Worm (Caenorhabditis elegans) whole organism, mixed stage, embryonic: ENCODE data around the gene C43D7.4.

ENCODE experiments used
- M03D4.4 ChIP-seq: sonication (generic microtip); optimal IDR thresholded peaks from 2 replicates; lab custom pipeline; 2017; ENCODE audit warnings: mild to moderate bottlenecking, missing genetic modification characterization, missing compliant biosample characterization
- bed-3 ChIP-seq: fragments of 200-800 bp; sonication (Bioruptor generic); optimal IDR thresholded peaks from 3 replicates; lab custom pipeline; 2018; ENCODE audit warnings: mild to moderate bottlenecking, missing genetic modification characterization, moderate library complexity, missing compliant biosample characterization
- ceh-39 ChIP-seq: fragments of 150-350 bp; optimal IDR thresholded peaks from 2 replicates; lab custom pipeline; 2014; ENCODE audit warnings: missing biosample characterization, missing genetic modification characterization
- ceh-43 ChIP-seq: fragments of 200-800 bp; sonication (Bioruptor generic); optimal IDR thresholded peaks from 2 replicates; lab custom pipeline; 2018; ENCODE audit warnings: mild to moderate bottlenecking, missing genetic modification characterization, moderate library complexity, missing compliant biosample characterization
- ceh-83 ChIP-seq: fragments of 200-800 bp; sonication (Bioruptor generic); optimal IDR thresholded peaks from 2 replicates; lab custom pipeline; 2018; ENCODE audit warnings: mild to moderate bottlenecking, missing genetic modification characterization, missing compliant biosample characterization
- ces-1 ChIP-seq: fragments of 150-350 bp; optimal IDR thresholded peaks from 2 replicates; lab custom pipeline; 2014; ENCODE audit warnings: missing biosample characterization, missing genetic modification reagents, missing genetic modification characterization
- cnd-1 ChIP-seq: fragments of 200-800 bp; sonication (Bioruptor generic); optimal IDR thresholded peaks from 2 replicates; lab custom pipeline; 2018; ENCODE audit warnings: mild to moderate bottlenecking, missing genetic modification characterization, missing compliant biosample characterization
- drap-1 ChIP-seq: fragments of 200-800 bp; sonication (Bioruptor generic); optimal IDR thresholded peaks from 3 replicates; lab custom pipeline; 2018; ENCODE audit warnings: mild to moderate bottlenecking, missing genetic modification characterization, missing compliant biosample characterization
- elt-1 ChIP-seq: sonication (generic microtip); optimal IDR thresholded peaks from 2 replicates; lab custom pipeline; 2017; ENCODE audit warnings: missing genetic modification characterization, mild to moderate bottlenecking, missing compliant biosample characterization, antibody characterized with exemption, moderate library complexity, borderline replicate concordance; ENCODE audit not compliant: insufficient read depth
- elt-3 ChIP-seq: fragments of 150-350 bp; optimal IDR thresholded peaks from 2 replicates; lab custom pipeline; 2014; ENCODE audit warnings: missing biosample characterization, missing genetic modification characterization
- flh-1 ChIP-seq: fragments of 200-800 bp; sonication (Bioruptor generic); optimal IDR thresholded peaks from 2 replicates; lab custom pipeline; 2018; ENCODE audit warnings: mild to moderate bottlenecking, missing genetic modification characterization, moderate library complexity, missing compliant biosample characterization
- ham-2 ChIP-seq: fragments of 200-800 bp; sonication (Bioruptor generic); optimal IDR thresholded peaks from 2 replicates; lab custom pipeline; 2018; ENCODE audit warnings: mild to moderate bottlenecking, missing genetic modification characterization, missing compliant biosample characterization
- hlh-1 ChIP-seq: fragments of 150-350 bp; optimal IDR thresholded peaks from 2 replicates; lab custom pipeline; 2014; ENCODE audit warnings: missing biosample characterization, missing genetic modification reagents, missing genetic modification characterization
- lin-32 ChIP-seq: fragments of 200-800 bp; sonication (Bioruptor generic); optimal IDR thresholded peaks from 2 replicates; lab custom pipeline; 2018; ENCODE audit warnings: mild to moderate bottlenecking, missing genetic modification characterization, missing compliant biosample characterization
- mab-5 ChIP-seq: fragments of 150-350 bp; optimal IDR thresholded peaks from 2 replicates; lab custom pipeline; 2014; ENCODE audit warnings: missing biosample characterization, missing genetic modification characterization
- mep-1 ChIP-seq: fragments of 150-350 bp; optimal IDR thresholded peaks from 2 replicates; lab custom pipeline; 2017; ENCODE audit warnings: missing biosample characterization, missing genetic modification reagents, missing genetic modification characterization, inconsistent platforms
- nhr-12 ChIP-seq: fragments of 150-350 bp; optimal IDR thresholded peaks from 2 replicates; lab custom pipeline; 2014; ENCODE audit warnings: missing biosample characterization, missing genetic modification characterization
- nhr-2 ChIP-seq: fragments of 150-350 bp; optimal IDR thresholded peaks from 2 replicates; lab custom pipeline; 2014; ENCODE audit warnings: missing biosample characterization, missing genetic modification characterization
- nhr-237 ChIP-seq: fragments of 150-350 bp; optimal IDR thresholded peaks from 2 replicates; lab custom pipeline; 2014; ENCODE audit warnings: missing biosample characterization, missing genetic modification characterization
- nhr-28 ChIP-seq: fragments of 150-350 bp; optimal IDR thresholded peaks from 2 replicates; lab custom pipeline; 2014; ENCODE audit warnings: missing biosample characterization, missing genetic modification characterization
- nhr-76 ChIP-seq: sonication (generic microtip); optimal IDR thresholded peaks from 2 replicates; lab custom pipeline; 2017; ENCODE audit warnings: missing biosample characterization, missing genetic modification characterization
- sem-2 ChIP-seq: fragments of 200-800 bp; sonication (Bioruptor generic); optimal IDR thresholded peaks from 2 replicates; lab custom pipeline; 2018; ENCODE audit warnings: mild to moderate bottlenecking, missing genetic modification characterization, missing compliant biosample characterization
- snpc-4 ChIP-seq: fragments of 150-350 bp; optimal IDR thresholded peaks from 2 replicates; lab custom pipeline; 2014; ENCODE audit warnings: missing biosample characterization, missing genetic modification characterization
- sptf-1 ChIP-seq: sonication (generic microtip); optimal IDR thresholded peaks from 2 replicates; lab custom pipeline; 2017; ENCODE audit warnings: mild to moderate bottlenecking, missing genetic modification characterization, moderate library complexity, missing compliant biosample characterization
- tbx-8 ChIP-seq: fragments of 200-800 bp; sonication (Bioruptor generic); optimal IDR thresholded peaks from 2 replicates; lab custom pipeline; 2018; ENCODE audit warnings: mild to moderate bottlenecking, missing genetic modification characterization, moderate library complexity, missing compliant biosample characterization
- unc-120 ChIP-seq: sonication (generic microtip); optimal IDR thresholded peaks from 2 replicates; lab custom pipeline; 2017; ENCODE audit warnings: missing genetic modification characterization, missing compliant biosample characterization; ENCODE audit not compliant: poor library complexity, severe bottlenecking
- unc-39 ChIP-seq: fragments of 150-350 bp; optimal IDR thresholded peaks from 2 replicates; lab custom pipeline; 2014; ENCODE audit warnings: missing biosample characterization, missing genetic modification characterization
- unc-62 ChIP-seq: fragments of 150-350 bp; optimal IDR thresholded peaks from 2 replicates; lab custom pipeline; 2014; ENCODE audit warnings: missing biosample characterization, missing genetic modification reagents, missing genetic modification characterization
- zip-8 ChIP-seq: fragments of 150-350 bp; optimal IDR thresholded peaks from 2 replicates; lab custom pipeline; 2014; ENCODE audit warnings: missing biosample characterization, missing genetic modification characterization

C43D7.4 gene

DNA sequence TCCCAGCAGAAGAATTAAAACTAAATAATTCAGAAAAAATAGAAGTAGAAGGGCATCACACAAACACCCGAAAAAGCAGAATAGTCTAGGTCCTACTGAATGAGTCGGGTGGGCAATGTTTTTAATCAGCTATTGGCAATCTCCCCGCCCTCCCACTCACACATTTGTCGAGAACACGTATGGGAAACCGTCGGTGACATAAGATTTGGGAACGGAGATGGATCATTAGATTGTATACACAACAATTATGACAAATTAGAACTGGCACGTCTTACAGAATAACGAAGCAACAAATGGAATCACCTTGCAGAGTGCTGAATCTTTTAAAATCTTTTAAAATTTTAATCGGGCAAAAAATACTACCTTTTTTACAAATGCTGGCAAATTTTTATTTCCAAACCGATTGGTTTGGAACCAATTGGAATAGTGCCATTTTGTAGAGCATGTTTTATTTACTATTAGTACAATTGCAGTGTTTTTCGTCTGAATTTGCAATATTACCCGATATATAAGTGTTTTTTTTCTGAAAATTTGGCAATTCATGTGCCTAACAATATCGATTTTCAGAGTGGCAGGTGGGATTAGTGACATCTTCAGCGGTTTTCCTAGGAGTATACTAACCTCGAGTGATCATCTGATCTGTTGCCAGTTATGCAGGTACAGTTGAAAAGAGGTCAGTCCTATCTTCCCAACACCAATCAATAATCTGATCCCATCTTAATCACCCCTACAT, 34.0 kb downstream of the C43D7.4 start, which contains the start of the genes F55C9.3 and fbxb-57:
F55C9.3 (minus strand) TSS at position 101 of the 733 bp plus-strand sequence.
fbxb-57 (plus strand) TSS at position 683 of the 733 bp plus-strand sequence.
- TF ChIP-seq cnd-1 (tag; lab: Kevin White, UChicago) (no peak), elt-1 (tag; lab: Kevin White, UChicago) (peak; percentile 69)
- TF ChIP-seq, all 35 proteins: peak for 1

DNA sequence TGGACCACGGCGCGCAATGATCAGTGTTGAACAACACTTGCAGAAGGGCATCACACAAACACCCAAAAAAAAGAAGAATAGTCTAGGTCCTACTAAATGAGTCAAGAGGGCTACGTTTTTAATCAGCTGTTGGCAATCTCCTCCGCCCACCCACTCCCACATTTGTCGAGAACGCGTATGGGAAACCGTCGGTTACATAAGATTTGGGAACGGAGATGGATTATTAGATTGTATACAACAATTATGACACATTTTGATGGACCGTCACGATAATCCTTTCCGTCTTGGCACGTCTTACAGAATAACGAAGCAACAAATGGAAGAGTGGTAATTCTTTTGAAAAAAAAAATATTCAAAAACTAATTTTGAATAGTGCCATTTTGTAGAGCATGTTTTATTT, 36.4 kb downstream of the C43D7.4 start:
- peak; percentile 91 for TF ChIP-seq elt-1 (tag; lab: Kevin White, UChicago)
- TF ChIP-seq nhr-237 (tag; lab: Kevin White, UChicago): no peak
- TF ChIP-seq nhr-2 (tag; lab: Kevin White, UChicago): peak; percentile 1

DNA sequence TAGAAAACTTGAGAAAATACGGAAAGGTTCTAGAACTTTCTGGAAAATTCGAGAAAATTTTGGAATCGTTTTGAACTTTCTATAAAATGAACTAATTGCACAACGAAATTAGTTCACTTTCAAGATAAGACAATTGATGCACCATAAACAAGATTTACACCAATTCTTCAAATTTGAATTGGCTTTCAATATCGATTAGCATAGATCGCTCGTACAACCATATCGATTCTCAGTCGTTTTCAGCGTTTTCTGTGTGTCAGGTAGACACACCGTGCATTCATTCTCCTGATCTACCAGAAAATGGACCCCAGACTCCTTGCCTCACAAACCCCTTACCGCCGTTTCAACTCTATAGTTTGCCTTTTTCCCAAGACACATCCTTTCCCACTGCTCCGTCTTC, 40.0 kb downstream of the C43D7.4 start, which contains the start of gene fbxb-117:
fbxb-117 (plus strand) TSS at position 301 of the 400 bp plus-strand sequence.
- TF ChIP-seq sem-2 (GFP tag; lab: Kevin White, UChicago): no peak
- no peak for TF ChIP-seq snpc-4 (tag; lab: Kevin White, UChicago)
- no peak for TF ChIP-seq bed-3 (GFP tag; lab: Kevin White, UChicago)
- TF ChIP-seq nhr-12: no peak
- TF ChIP-seq nhr-76: no peak
- TF ChIP-seq cnd-1 (tag; lab: Kevin White, UChicago): no peak

DNA sequence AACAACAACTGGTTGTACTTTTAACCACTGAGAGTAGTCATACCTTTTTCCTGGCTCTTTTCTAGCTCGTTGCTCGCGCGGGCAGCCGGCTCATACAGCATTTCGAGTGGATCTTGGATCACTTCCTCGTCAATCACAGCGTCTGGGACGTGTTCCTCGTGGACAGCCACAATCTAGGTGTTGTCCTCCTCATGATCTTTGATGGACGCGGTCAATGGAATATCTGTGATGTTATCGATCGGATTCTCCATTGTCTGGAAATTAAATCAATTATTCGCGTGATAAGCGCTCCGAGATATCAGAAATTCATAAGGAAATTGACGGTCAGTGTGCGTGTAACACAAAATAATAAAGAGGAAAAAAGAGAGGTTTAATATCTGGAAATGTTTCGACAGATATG, 42.4 kb downstream of the C43D7.4 start, which contains the start of gene F21D9.8:
F21D9.8 (minus strand) TSS at position 101 of the 400 bp plus-strand sequence.
- TF ChIP-seq nhr-2 (tag; lab: Kevin White, UChicago) (no peak), tbx-8 (no peak), flh-1 (GFP tag; lab: Kevin White, UChicago) (no peak), drap-1 (no peak), nhr-28 (tag; lab: Kevin White, UChicago) (no peak), unc-120 (no peak), cnd-1 (tag; lab: Kevin White, UChicago) (no peak), elt-1 (tag; lab: Kevin White, UChicago) (no peak), unc-39 (tag; lab: Kevin White, UChicago) (no peak), zip-8 (no peak), nhr-76 (no peak)
- TF ChIP-seq, all 35 proteins: peak for 0

DNA sequence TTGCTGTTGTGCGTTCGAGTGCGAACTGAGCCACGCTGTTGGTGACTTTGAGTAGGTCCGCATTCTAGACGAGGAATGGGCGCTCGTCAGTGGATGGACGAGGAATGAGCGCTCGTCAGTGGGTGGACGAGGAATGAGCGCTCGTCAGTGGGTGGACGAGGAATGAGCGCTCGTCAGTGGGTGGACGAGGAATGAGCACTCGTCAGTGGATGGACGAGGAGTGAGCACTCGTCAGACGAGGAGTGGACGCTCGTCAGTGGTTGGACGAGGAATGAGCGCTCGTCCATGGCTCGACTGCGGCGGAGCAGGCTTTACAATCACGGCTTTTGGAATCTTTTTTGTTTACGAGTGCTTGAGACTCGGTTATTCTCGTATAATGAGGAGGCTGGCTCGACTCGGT, 43.8 kb downstream of the C43D7.4 start:
- no peak for TF ChIP-seq nhr-237 (tag; lab: Kevin White, UChicago)
- TF ChIP-seq mep-1 (tag; lab: Kevin White, UChicago): no peak
- TF ChIP-seq mab-5 (tag; lab: Kevin White, UChicago): no peak
- TF ChIP-seq zip-8: no peak
- no peak for TF ChIP-seq ham-2
- TF ChIP-seq nhr-12: no peak
- no peak for TF ChIP-seq M03D4.4
- no peak for TF ChIP-seq ceh-83 (GFP tag; lab: Kevin White, UChicago)
- no peak for TF ChIP-seq ceh-43 (GFP tag; lab: Kevin White, UChicago)
- TF ChIP-seq nhr-76: no peak
- no peak for TF ChIP-seq ceh-39 (tag; lab: Kevin White, UChicago)
- TF ChIP-seq nhr-28 (tag; lab: Kevin White, UChicago): no peak
- no peak for TF ChIP-seq lin-32
- no peak for TF ChIP-seq nhr-2 (tag; lab: Kevin White, UChicago)

DNA sequence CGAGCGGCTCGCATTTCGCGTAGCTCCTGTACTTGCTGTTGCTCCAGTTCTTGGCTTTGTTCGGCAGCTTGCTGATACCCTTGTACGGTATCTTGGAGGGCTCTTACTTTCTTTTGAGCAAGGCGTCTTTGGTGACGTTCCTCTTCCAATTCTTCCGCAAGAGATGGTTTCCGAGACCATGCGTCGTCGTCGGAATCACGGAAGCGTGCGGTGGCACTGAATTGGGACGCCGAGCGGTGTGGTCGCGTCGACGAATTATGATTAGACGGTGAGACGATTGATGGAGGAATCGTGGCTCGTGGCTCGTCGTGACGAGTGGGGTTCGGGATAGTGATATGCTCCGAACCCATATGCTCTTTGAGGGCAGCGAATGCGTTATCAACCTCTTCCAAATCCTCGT, 45.9 kb downstream of the C43D7.4 start:
- no peak for TF ChIP-seq ceh-43 (GFP tag; lab: Kevin White, UChicago)
- no peak for TF ChIP-seq ham-2
- TF ChIP-seq sptf-1 (tag; lab: Kevin White, UChicago): no peak
- TF ChIP-seq elt-3 (tag; lab: Kevin White, UChicago): no peak
- no peak for TF ChIP-seq elt-1 (tag; lab: Kevin White, UChicago)
- no peak for TF ChIP-seq drap-1
- no peak for TF ChIP-seq cnd-1 (tag; lab: Kevin White, UChicago)
- no peak for TF ChIP-seq hlh-1 (tag; lab: Kevin White, UChicago)
- no peak for TF ChIP-seq nhr-12
- TF ChIP-seq nhr-2 (tag; lab: Kevin White, UChicago): no peak
- no peak for TF ChIP-seq unc-62 (GFP tag; lab: Kevin White, UChicago)
- TF ChIP-seq ceh-83 (GFP tag; lab: Kevin White, UChicago): no peak
- no peak for TF ChIP-seq sem-2 (GFP tag; lab: Kevin White, UChicago)
- TF ChIP-seq ces-1 (GFP tag; lab: Kevin White, UChicago): no peak
- TF ChIP-seq nhr-76: no peak
- TF ChIP-seq ceh-39 (tag; lab: Kevin White, UChicago): no peak
- TF ChIP-seq nhr-237 (tag; lab: Kevin White, UChicago): no peak
